Fruit fly (Drosophila melanogaster) whole organism, embryonic: ENCODE results near the gene CG14805.

Source experiments
- Aef1 ChIP-seq: fragments of 200-800 bp; sonication (Bioruptor generic); IDR thresholded peaks from 3 replicates; pipeline ENCODE4 v1.3.6; 2022; ENCODE audit warnings: missing biosample characterization, missing genetic modification characterization
- Awh ChIP-seq: fragments of 200-800 bp; sonication (Bioruptor generic); IDR thresholded peaks from 2 replicates; pipeline ENCODE4, ENCODE4 v1.3.6; 2022; ENCODE audit warnings: missing biosample characterization, missing genetic modification characterization
- B-H1 ChIP-seq: fragments of 200-800 bp; sonication (Bioruptor generic); IDR thresholded peaks from 3 replicates; pipeline ENCODE4 v1.3.6; 2022; ENCODE audit warnings: missing biosample characterization, missing genetic modification characterization
- C15 ChIP-seq: fragments of 200-800 bp; sonication (Bioruptor generic); IDR thresholded peaks from 3 replicates; pipeline ENCODE4 v1.3.6; 2022; ENCODE audit warnings: missing biosample characterization, missing genetic modification characterization
- CG10274 ChIP-seq: fragments of 200-800 bp; sonication (Bioruptor generic); optimal IDR thresholded peaks from 3 replicates; lab custom pipeline; 2017; ENCODE audit warnings: missing biosample characterization, mild to moderate bottlenecking, missing genetic modification characterization
- CG11398 ChIP-seq: fragments of 200-800 bp; sonication (Bioruptor generic); optimal IDR thresholded peaks from 2 replicates; lab custom pipeline; 2016; ENCODE audit warnings: missing biosample characterization, missing genetic modification characterization
- CG11456 ChIP-seq: fragments of 200-800 bp; sonication (Bioruptor generic); IDR thresholded peaks from 3 replicates; pipeline ENCODE4 v1.3.6; 2022; ENCODE audit warnings: missing biosample characterization, missing genetic modification characterization
- CG12236 ChIP-seq: fragments of 200-800 bp; sonication (Bioruptor generic); optimal IDR thresholded peaks from 2 replicates; lab custom pipeline; 2016; ENCODE audit warnings: missing biosample characterization, missing genetic modification characterization
- CG12744 ChIP-seq: fragments of 200-800 bp; sonication (Bioruptor generic); optimal IDR thresholded peaks from 2 replicates; lab custom pipeline; 2016; ENCODE audit warnings: missing biosample characterization, missing genetic modification characterization
- CG15514 ChIP-seq: fragments of 200-800 bp; sonication (Bioruptor generic); optimal IDR thresholded peaks from 3 replicates; lab custom pipeline; 2017; ENCODE audit warnings: missing biosample characterization, missing genetic modification characterization, mild to moderate bottlenecking, moderate library complexity, missing genetic modification reagents
- CG1603 ChIP-seq: fragments of 200-800 bp; sonication (Bioruptor generic); optimal IDR thresholded peaks from 2 replicates; lab custom pipeline; 2019; ENCODE audit warnings: missing biosample characterization, mild to moderate bottlenecking, missing genetic modification characterization, moderate library complexity
- CG1832 ChIP-seq: fragments of 200-800 bp; sonication (Bioruptor generic); optimal IDR thresholded peaks from 2 replicates; lab custom pipeline; 2017; ENCODE audit warnings: missing biosample characterization, mild to moderate bottlenecking, missing genetic modification characterization, inconsistent platforms
- CG2875 ChIP-seq: fragments of 200-800 bp; sonication (Bioruptor generic); optimal IDR thresholded peaks from 2 replicates; lab custom pipeline; 2017; ENCODE audit warnings: missing biosample characterization, mild to moderate bottlenecking, missing genetic modification characterization, missing genetic modification reagents
- CG32532 ChIP-seq: fragments of 200-800 bp; sonication (Bioruptor generic); IDR thresholded peaks from 2 replicates; pipeline ENCODE4 v1.3.6; 2022; ENCODE audit warnings: missing biosample characterization, missing genetic modification characterization
- CG32772 ChIP-seq: fragments of 200-800 bp; sonication (Bioruptor generic); IDR thresholded peaks from 2 replicates; pipeline ENCODE4 v1.3.6; 2022; ENCODE audit warnings: missing biosample characterization, missing genetic modification characterization
- CG33557 ChIP-seq: fragments of 200-800 bp; sonication (Bioruptor generic); optimal IDR thresholded peaks from 2 replicates; lab custom pipeline; 2019; ENCODE audit warnings: missing biosample characterization, mild to moderate bottlenecking, missing genetic modification characterization, moderate library complexity
- CG43689 ChIP-seq: fragments of 200-800 bp; sonication (Bioruptor generic); IDR thresholded peaks from 2 replicates; pipeline ENCODE4 v1.3.6; 2022; ENCODE audit warnings: missing biosample characterization, missing genetic modification characterization
- CG6813 ChIP-seq: fragments of 200-800 bp; sonication (Bioruptor generic); optimal IDR thresholded peaks from 2 replicates; lab custom pipeline; 2017; ENCODE audit warnings: missing biosample characterization, missing genetic modification characterization, mild to moderate bottlenecking, moderate library complexity, missing genetic modification reagents
- CG7745 ChIP-seq: fragments of 200-800 bp; sonication (Bioruptor generic); optimal IDR thresholded peaks from 2 replicates; lab custom pipeline; 2018; ENCODE audit warnings: missing biosample characterization, mild to moderate bottlenecking, missing genetic modification characterization, moderate library complexity
- CG9727 ChIP-seq: fragments of 200-800 bp; sonication (Bioruptor generic); optimal IDR thresholded peaks from 3 replicates; lab custom pipeline; 2017; ENCODE audit warnings: missing biosample characterization, mild to moderate bottlenecking, missing genetic modification characterization
- D19A ChIP-seq: fragments of 200-800 bp; optimal IDR thresholded peaks from 3 replicates; lab custom pipeline; 2019; ENCODE audit warnings: missing biosample characterization, mild to moderate bottlenecking, missing genetic modification characterization, moderate library complexity
- Drgx ChIP-seq: fragments of 200-800 bp; sonication (Bioruptor generic); IDR thresholded peaks from 2 replicates; pipeline ENCODE4 v1.3.6; 2022; ENCODE audit warnings: missing biosample characterization, missing genetic modification characterization
- Gsc ChIP-seq: fragments of 200-800 bp; sonication (Bioruptor generic); IDR thresholded peaks from 2 replicates; pipeline ENCODE4 v1.3.6; 2022; ENCODE audit warnings: missing biosample characterization, missing genetic modification characterization
- HmgZ ChIP-seq: fragments of 200-800 bp; sonication (Bioruptor generic); optimal IDR thresholded peaks from 2 replicates; lab custom pipeline; 2018; ENCODE audit warnings: missing biosample characterization, mild to moderate bottlenecking, missing genetic modification characterization
- Hr51 ChIP-seq, 2 experiments: fragments of 200-800 bp; sonication (Bioruptor generic); optimal IDR thresholded peaks; 2 replicates in 1 of 2; 3 replicates in 1 of 2; lab custom pipeline; 2016 to 2018; ENCODE audit warnings: missing biosample characterization in 2 of 2, missing genetic modification characterization in 2 of 2, mild to moderate bottlenecking in 1 of 2, moderate library complexity in 1 of 2
- Med ChIP-seq: fragments of 200-800 bp; sonication (Bioruptor generic); peaks from one replicate; lab custom pipeline; 2016; ENCODE audit warnings: missing biosample characterization, missing genetic modification characterization, mild to moderate bottlenecking, inconsistent platforms, moderate library complexity
- NFAT ChIP-seq: fragments of 200-800 bp; sonication (Bioruptor generic); IDR thresholded peaks from 2 replicates; pipeline ENCODE4 v1.3.6; 2022; ENCODE audit warnings: missing biosample characterization, missing genetic modification characterization
- NK7.1 ChIP-seq: fragments of 200-800 bp; sonication (Bioruptor generic); optimal IDR thresholded peaks from 3 replicates; lab custom pipeline; 2016; ENCODE audit warnings: missing biosample characterization, missing genetic modification characterization
- Sin3A ChIP-seq: fragments of >200 bp; optimal IDR thresholded peaks from 2 replicates; lab custom pipeline; 2018
- TFAM ChIP-seq: fragments of 200-800 bp; sonication (Bioruptor generic); optimal IDR thresholded peaks from 2 replicates; lab custom pipeline; 2017; ENCODE audit warnings: missing biosample characterization, missing genetic modification characterization, inconsistent platforms
- amos ChIP-seq: fragments of 200-800 bp; sonication (Bioruptor generic); IDR thresholded peaks from 2 replicates; pipeline ENCODE4 v1.3.6; 2022; ENCODE audit warnings: missing biosample characterization, missing genetic modification characterization; ENCODE audit not compliant: partially characterized antibody
- bcd ChIP-seq: fragments of 200-800 bp; sonication (Bioruptor generic); optimal IDR thresholded peaks from 2 replicates; lab custom pipeline; 2017; ENCODE audit warnings: missing biosample characterization, mild to moderate bottlenecking, missing genetic modification characterization
- bsh ChIP-seq, 2 experiments: fragments of 200-800 bp; sonication (Bioruptor generic); optimal IDR thresholded peaks; 2 replicates each; lab custom pipeline; 2017 to 2018; ENCODE audit warnings: mild to moderate bottlenecking in 2 of 2, missing biosample characterization in 2 of 2, missing genetic modification characterization in 2 of 2, moderate library complexity in 1 of 2
- eve ChIP-seq, 2 experiments: fragments of >200 bp; optimal IDR thresholded peaks; 2 replicates each; lab custom pipeline; 2017; ENCODE audit warnings: missing biosample characterization in 2 of 2, missing genetic modification characterization in 2 of 2
- fd102C ChIP-seq: fragments of 200-800 bp; sonication (Bioruptor generic); optimal IDR thresholded peaks from 2 replicates; lab custom pipeline; 2018; ENCODE audit warnings: missing biosample characterization, mild to moderate bottlenecking, missing genetic modification characterization, moderate library complexity
- gcm2 ChIP-seq: fragments of 200-800 bp; sonication (Bioruptor generic); optimal IDR thresholded peaks from 2 replicates; lab custom pipeline; 2016; ENCODE audit warnings: missing biosample characterization, missing genetic modification characterization
- gfzf ChIP-seq: fragments of 200-800 bp; sonication (Bioruptor generic); optimal IDR thresholded peaks from 2 replicates; lab custom pipeline; 2016; ENCODE audit warnings: missing biosample characterization, mild to moderate bottlenecking, missing genetic modification characterization, moderate library complexity
- hb ChIP-seq: fragments of 200-800 bp; sonication (Bioruptor generic); IDR thresholded peaks from 3 replicates; pipeline ENCODE4 v1.3.6; 2022; ENCODE audit warnings: missing biosample characterization, missing genetic modification characterization; ENCODE audit not compliant: partially characterized antibody
- lbe ChIP-seq: fragments of 200-800 bp; sonication (Bioruptor generic); optimal IDR thresholded peaks from 2 replicates; lab custom pipeline; 2016; ENCODE audit warnings: missing biosample characterization, mild to moderate bottlenecking, missing genetic modification characterization
- nom ChIP-seq: fragments of 200-800 bp; sonication (Bioruptor generic); optimal IDR thresholded peaks from 2 replicates; lab custom pipeline; 2017; ENCODE audit warnings: missing biosample characterization, missing genetic modification characterization, mild to moderate bottlenecking, moderate library complexity, missing genetic modification reagents
- pfk ChIP-seq: fragments of 200-800 bp; sonication (Bioruptor generic); optimal IDR thresholded peaks from 2 replicates; lab custom pipeline; 2018; ENCODE audit warnings: missing biosample characterization, mild to moderate bottlenecking, missing genetic modification characterization, moderate library complexity
- phol ChIP-seq: fragments of 200-800 bp; sonication (Bioruptor generic); optimal IDR thresholded peaks from 3 replicates; lab custom pipeline; 2018; ENCODE audit warnings: missing biosample characterization, mild to moderate bottlenecking, missing genetic modification characterization, moderate library complexity
- prd ChIP-seq, 3 experiments: fragments of >200 bp in 2 of 3; fragments of 200-800 bp in 1 of 3; sonication (Bioruptor generic) in 1 of 3; optimal IDR thresholded peaks in 2 of 3; IDR thresholded peaks in 1 of 3; 2 replicates in 2 of 3; 3 replicates in 1 of 3; pipeline versions ENCODE4 v1.3.6 to Lab custom; 2017 to 2022; ENCODE audit warnings: missing biosample characterization in 1 of 3, missing genetic modification characterization in 1 of 3
- psq ChIP-seq: fragments of 200-800 bp; sonication (Bioruptor generic); optimal IDR thresholded peaks from 2 replicates; lab custom pipeline; 2017; ENCODE audit warnings: missing biosample characterization, missing genetic modification characterization
- row ChIP-seq: fragments of 200-800 bp; sonication (Bioruptor generic); IDR thresholded peaks from 3 replicates; pipeline ENCODE4 v1.3.6; 2022; ENCODE audit warnings: missing biosample characterization, missing genetic modification characterization
- slou ChIP-seq: fragments of 200-800 bp; sonication (Bioruptor generic); optimal IDR thresholded peaks from 3 replicates; lab custom pipeline; 2016; ENCODE audit warnings: missing biosample characterization, missing genetic modification characterization
- twi ChIP-seq: fragments of 200-800 bp; optimal IDR thresholded peaks from 2 replicates; lab custom pipeline; 2019; ENCODE audit warnings: missing biosample characterization, mild to moderate bottlenecking, missing genetic modification characterization, moderate library complexity
- zf30C ChIP-seq: fragments of 200-800 bp; sonication (Bioruptor generic); optimal IDR thresholded peaks from 3 replicates; lab custom pipeline; 2018; ENCODE audit warnings: missing biosample characterization, mild to moderate bottlenecking, missing genetic modification characterization
- zfh1 ChIP-seq: fragments of 200-800 bp; sonication (Bioruptor generic); IDR thresholded peaks from 3 replicates; pipeline ENCODE4 v1.3.6; 2022; ENCODE audit warnings: missing biosample characterization, missing genetic modification characterization

The CG14805 gene

dm6 chrX:1840520-1840919, 36.6 kb upstream of the CG14805 start:
- TF ChIP-seq HmgZ (tag; lab: Kevin White, UChicago) (no peak), CG33557 (GFP tag; lab: Kevin White, UChicago) (no peak), CG11398 (GFP tag; lab: Kevin White, UChicago) (no peak), twi (tag; lab: Kevin White, UChicago) (no peak), psq (GFP tag; lab: Kevin White, UChicago) (no peak), prd (optimal IDR thresholded peaks at IDR 0.05; lab: Kevin White, UChicago) (no peak), prd (GFP tag; IDR thresholded peaks at IDR 0.05; lab: Robert Waterston, UW) (no peak), D19A (tag; lab: Kevin White, UChicago) (peak; percentile 87), CG1832 (GFP tag; lab: Kevin White, UChicago) (no peak), bcd (GFP tag; lab: Kevin White, UChicago) (no peak), NK7.1 (GFP tag; lab: Kevin White, UChicago) (no peak), eve (GFP tag; optimal IDR thresholded peaks at IDR 0.05; lab: Kevin White, UChicago) (no peak), Sin3A (lab: Kevin White, UChicago) (no peak), slou (GFP tag; lab: Kevin White, UChicago) (no peak), CG7745 (tag; lab: Kevin White, UChicago) (no peak), phol (no peak), hb (no peak), gcm2 (no peak), zfh1 (GFP tag; lab: Robert Waterston, UW) (no peak), zf30C (GFP tag; lab: Kevin White, UChicago) (no peak), Drgx (GFP tag; lab: Robert Waterston, UW) (peak; percentile 27; the same call in 1 of the 2 replicates), Med (GFP tag; lab: Kevin White, UChicago) (peak; percentile 58), CG1603 (tag; lab: Kevin White, UChicago) (peak; percentile 3), CG10274 (GFP tag; lab: Kevin White, UChicago) (no peak), CG15514 (GFP tag; lab: Kevin White, UChicago) (no peak), NFAT (GFP tag; lab: Robert Waterston, UW) (no peak), Aef1 (no peak), CG43689 (no peak), gfzf (no peak), Gsc (GFP tag; lab: Robert Waterston, UW) (no peak), Hr51 (GFP tag; optimal IDR thresholded peaks at IDR 0.05; lab: Kevin White, UChicago) (no peak), CG32772 (GFP tag; lab: Robert Waterston, UW) (0 out of 2 replicates have a peak, but pooled peaks have one; percentile 33), TFAM (no peak), CG9727 (peak; percentile 16), fd102C (GFP tag; lab: Kevin White, UChicago) (no peak), CG12236 (GFP tag; lab: Kevin White, UChicago) (no peak), row (GFP tag; lab: Robert Waterston, UW) (peak; percentile 16; the same call in 1 of the 3 replicates), CG11456 (no peak), amos (GFP tag; lab: Robert Waterston, UW) (no peak), lbe (GFP tag; lab: Kevin White, UChicago) (peak; percentile 9), Awh (GFP tag; lab: Robert Waterston, UW) (no peak), CG32532 (GFP tag; lab: Robert Waterston, UW) (no peak), B-H1 (GFP tag; lab: Robert Waterston, UW) (no peak), bsh (GFP tag; optimal IDR thresholded peaks at IDR 0.05; lab: Kevin White, UChicago) (peak in 1 of 2 experiments; percentile 28), C15 (GFP tag; lab: Robert Waterston, UW) (no peak), CG2875 (GFP tag; lab: Kevin White, UChicago) (no peak), CG6813 (GFP tag; lab: Kevin White, UChicago) (no peak), nom (GFP tag; lab: Kevin White, UChicago) (peak; percentile 65), pfk (GFP tag; lab: Kevin White, UChicago) (no peak), CG12744 (GFP tag; lab: Kevin White, UChicago) (no peak)
